Worm (Caenorhabditis elegans) whole organism, L1 larva: ENCODE data around the gene cdl-1.

Source experiments
- C04F5.9 ChIP-seq: sonication (generic microtip); optimal IDR thresholded peaks from 2 replicates; lab custom pipeline; 2016; ENCODE audit warnings: missing genetic modification characterization, missing compliant biosample characterization
- C34B4.2 ChIP-seq: sonication (generic microtip); optimal IDR thresholded peaks from 2 replicates; lab custom pipeline; 2017; ENCODE audit warnings: mild to moderate bottlenecking, missing genetic modification characterization, missing compliant biosample characterization
- F16B12.6 ChIP-seq: fragments of 150-350 bp; optimal IDR thresholded peaks from 2 replicates; lab custom pipeline; 2014; ENCODE audit warnings: missing biosample characterization, missing genetic modification characterization
- Y116A8C.19 ChIP-seq: sonication (generic microtip); optimal IDR thresholded peaks from 2 replicates; lab custom pipeline; 2016; ENCODE audit warnings: missing compliant biosample characterization, missing genetic modification characterization, borderline replicate concordance
- aha-1 ChIP-seq: fragments of 150-350 bp; optimal IDR thresholded peaks from 2 replicates; lab custom pipeline; 2014; ENCODE audit warnings: missing biosample characterization, missing genetic modification characterization
- alr-1 ChIP-seq: fragments of 200-800 bp; sonication (Bioruptor generic); optimal IDR thresholded peaks from 2 replicates; lab custom pipeline; 2018; ENCODE audit warnings: borderline replicate concordance, mild to moderate bottlenecking, missing genetic modification characterization, missing compliant biosample characterization
- aly-2 ChIP-seq: fragments of 150-350 bp; optimal IDR thresholded peaks from 2 replicates; lab custom pipeline; 2014; ENCODE audit warnings: missing biosample characterization, missing genetic modification characterization
- ama-1 ChIP-seq: fragments of 150-350 bp; optimal IDR thresholded peaks from 2 replicates; lab custom pipeline; 2014
- ceh-63 ChIP-seq: fragments of 200-800 bp; sonication (Bioruptor generic); optimal IDR thresholded peaks from 2 replicates; lab custom pipeline; 2018; ENCODE audit warnings: mild to moderate bottlenecking, missing genetic modification characterization, missing compliant biosample characterization
- ceh-8 ChIP-seq: fragments of 200-800 bp; sonication (Bioruptor generic); optimal IDR thresholded peaks from 2 replicates; lab custom pipeline; 2018; ENCODE audit warnings: mild to moderate bottlenecking, missing genetic modification characterization, moderate library complexity, missing compliant biosample characterization
- ceh-88 ChIP-seq: fragments of 200-800 bp; sonication (Bioruptor generic); IDR thresholded peaks from 2 replicates; pipeline ENCODE4 v1.3.6; 2022; ENCODE audit warnings: missing genetic modification characterization, missing compliant biosample characterization
- ces-1 ChIP-seq: fragments of 150-350 bp; optimal IDR thresholded peaks from 2 replicates; lab custom pipeline; 2014; ENCODE audit warnings: missing biosample characterization, missing genetic modification reagents, missing genetic modification characterization
- dsc-1 ChIP-seq: sonication (generic microtip); optimal IDR thresholded peaks from 2 replicates; lab custom pipeline; 2016; ENCODE audit warnings: mild to moderate bottlenecking, missing genetic modification characterization, missing compliant biosample characterization
- ets-5 ChIP-seq: fragments of 200-800 bp; sonication (Bioruptor generic); IDR thresholded peaks from 2 replicates; pipeline ENCODE4 v1.3.6; 2022; ENCODE audit warnings: missing genetic modification characterization, missing compliant biosample characterization
- fkh-10 ChIP-seq: sonication (generic microtip); optimal IDR thresholded peaks from 2 replicates; lab custom pipeline; 2017; ENCODE audit warnings: missing biosample characterization, missing genetic modification reagents, missing genetic modification characterization
- fkh-4 ChIP-seq: sonication (generic microtip); optimal IDR thresholded peaks from 2 replicates; lab custom pipeline; 2016; ENCODE audit warnings: missing compliant biosample characterization, missing genetic modification characterization, borderline replicate concordance
- fkh-8 ChIP-seq: sonication (generic microtip); optimal IDR thresholded peaks from 2 replicates; lab custom pipeline; 2016; ENCODE audit warnings: mild to moderate bottlenecking, missing genetic modification characterization, missing compliant biosample characterization
- grh-1 ChIP-seq: fragments of 200-800 bp; sonication (Bioruptor generic); IDR thresholded peaks from 2 replicates; pipeline ENCODE4 v1.3.6; 2022; ENCODE audit warnings: missing genetic modification reagents, missing genetic modification characterization, missing compliant biosample characterization
- hlh-4 ChIP-seq: sonication (generic microtip); optimal IDR thresholded peaks from 2 replicates; lab custom pipeline; 2016; ENCODE audit warnings: mild to moderate bottlenecking, missing genetic modification characterization, missing compliant biosample characterization
- hpl-2 ChIP-seq: fragments of 150-350 bp; optimal IDR thresholded peaks from 2 replicates; lab custom pipeline; 2014; ENCODE audit warnings: missing biosample characterization, missing genetic modification reagents, missing genetic modification characterization
- lin-13 ChIP-seq: fragments of 150-350 bp; optimal IDR thresholded peaks from 2 replicates; lab custom pipeline; 2014; ENCODE audit warnings: missing biosample characterization, missing genetic modification reagents, missing genetic modification characterization
- lin-39 ChIP-seq: fragments of 150-350 bp; optimal IDR thresholded peaks from 2 replicates; lab custom pipeline; 2014; ENCODE audit warnings: missing biosample characterization, missing genetic modification reagents, missing genetic modification characterization
- mab-9 ChIP-seq: fragments of 200-800 bp; sonication (Bioruptor generic); IDR thresholded peaks from 2 replicates; pipeline ENCODE4 v1.3.6; 2022; ENCODE audit warnings: missing genetic modification reagents, missing genetic modification characterization, missing compliant biosample characterization
- mdl-1 ChIP-seq, 2 experiments: fragments of 150-350 bp; optimal IDR thresholded peaks; 2 replicates each; lab custom pipeline; 2014 to 2017; ENCODE audit warnings: missing biosample characterization in 2 of 2, missing genetic modification characterization in 2 of 2, inconsistent platforms in 1 of 2
- mep-1 ChIP-seq: fragments of 150-350 bp; optimal IDR thresholded peaks from 2 replicates; lab custom pipeline; 2014; ENCODE audit warnings: missing biosample characterization, missing genetic modification characterization
- nhr-11 ChIP-seq: fragments of 150-350 bp; optimal IDR thresholded peaks from 2 replicates; lab custom pipeline; 2014; ENCODE audit warnings: missing biosample characterization, missing genetic modification characterization
- nhr-12 ChIP-seq: sonication (generic microtip); optimal IDR thresholded peaks from 2 replicates; lab custom pipeline; 2017; ENCODE audit warnings: missing biosample characterization, missing genetic modification characterization
- nhr-237 ChIP-seq: fragments of 150-350 bp; optimal IDR thresholded peaks from 2 replicates; lab custom pipeline; 2014; ENCODE audit warnings: missing biosample characterization, missing genetic modification characterization
- nhr-47 ChIP-seq: sonication (generic microtip); optimal IDR thresholded peaks from 2 replicates; lab custom pipeline; 2016; ENCODE audit warnings: mild to moderate bottlenecking, missing genetic modification characterization, moderate library complexity, missing compliant biosample characterization
- nhr-71 ChIP-seq: sonication (generic microtip); optimal IDR thresholded peaks from 2 replicates; lab custom pipeline; 2016; ENCODE audit warnings: mild to moderate bottlenecking, missing genetic modification characterization, moderate library complexity, missing compliant biosample characterization
- nhr-76 ChIP-seq: sonication (generic microtip); optimal IDR thresholded peaks from 2 replicates; lab custom pipeline; 2017; ENCODE audit warnings: missing biosample characterization, missing genetic modification characterization
- nhr-77 ChIP-seq: fragments of 150-350 bp; optimal IDR thresholded peaks from 2 replicates; lab custom pipeline; 2014; ENCODE audit warnings: missing biosample characterization, missing genetic modification characterization
- nhr-84 ChIP-seq: sonication (generic microtip); optimal IDR thresholded peaks from 2 replicates; lab custom pipeline; 2017; ENCODE audit warnings: missing biosample characterization, missing genetic modification characterization
- pag-3 ChIP-seq: sonication (generic microtip); optimal IDR thresholded peaks from 2 replicates; lab custom pipeline; 2017; ENCODE audit warnings: missing genetic modification characterization, mild to moderate bottlenecking, missing compliant biosample characterization, antibody characterized with exemption, borderline replicate concordance; ENCODE audit not compliant: insufficient read depth
- rnt-1 ChIP-seq: sonication (generic microtip); optimal IDR thresholded peaks from 2 replicates; lab custom pipeline; 2016; ENCODE audit warnings: mild to moderate bottlenecking, missing genetic modification characterization, moderate library complexity, missing compliant biosample characterization
- skn-1 ChIP-seq: fragments of 150-350 bp; optimal IDR thresholded peaks from 2 replicates; lab custom pipeline; 2014; ENCODE audit warnings: missing biosample characterization, missing genetic modification characterization
- snu-23 ChIP-seq: sonication (generic microtip); optimal IDR thresholded peaks from 2 replicates; lab custom pipeline; 2016; ENCODE audit warnings: missing genetic modification characterization, missing compliant biosample characterization
- tlp-1 ChIP-seq: fragments of 150-350 bp; optimal IDR thresholded peaks from 2 replicates; lab custom pipeline; 2014; ENCODE audit warnings: missing biosample characterization, missing genetic modification characterization
- unc-130 ChIP-seq: fragments of 150-350 bp; optimal IDR thresholded peaks from 2 replicates; lab custom pipeline; 2017; ENCODE audit warnings: missing biosample characterization, missing genetic modification characterization, inconsistent platforms
- unc-30 ChIP-seq: sonication (generic microtip); optimal IDR thresholded peaks from 2 replicates; lab custom pipeline; 2017; ENCODE audit warnings: missing biosample characterization, missing genetic modification characterization
- unc-62 ChIP-seq: fragments of 150-350 bp; optimal IDR thresholded peaks from 2 replicates; lab custom pipeline; 2014; ENCODE audit warnings: missing biosample characterization, missing genetic modification reagents, missing genetic modification characterization
- unc-86 ChIP-seq: sonication (generic microtip); optimal IDR thresholded peaks from 2 replicates; lab custom pipeline; 2016; ENCODE audit warnings: missing genetic modification characterization, missing compliant biosample characterization
- unc-98 ChIP-seq: fragments of 200-800 bp; sonication (Bioruptor generic); IDR thresholded peaks from 2 replicates; pipeline ENCODE4 v1.3.6; 2022; ENCODE audit warnings: missing genetic modification characterization, missing compliant biosample characterization
- vab-15 ChIP-seq: sonication (generic microtip); optimal IDR thresholded peaks from 2 replicates; lab custom pipeline; 2017; ENCODE audit warnings: missing genotype, mild to moderate bottlenecking, missing genetic modification characterization, missing compliant biosample characterization
- zip-4 ChIP-seq: fragments of 200-800 bp; sonication (Bioruptor generic); optimal IDR thresholded peaks from 2 replicates; lab custom pipeline; 2018; ENCODE audit warnings: mild to moderate bottlenecking, missing genetic modification characterization, moderate library complexity, missing compliant biosample characterization
- ztf-11 ChIP-seq, 2 experiments: sonication (generic microtip); optimal IDR thresholded peaks; 2 replicates each; lab custom pipeline; 2016 to 2017; ENCODE audit warnings: missing genetic modification characterization in 2 of 2, missing biosample characterization in 1 of 2, missing compliant biosample characterization in 1 of 2
- ztf-4 ChIP-seq: fragments of 150-350 bp; optimal IDR thresholded peaks from 2 replicates; lab custom pipeline; 2014; ENCODE audit warnings: missing biosample characterization, missing genetic modification characterization

The cdl-1 gene

ce11 chrII:10792611-10793010 lies 7.4 kb downstream of the cdl-1 start:
- no peak for TF ChIP-seq lin-13 (GFP tag; lab: Kevin White, UChicago)
- TF ChIP-seq tlp-1 (tag; lab: Kevin White, UChicago) = no peak
- no peak for TF ChIP-seq pag-3 (tag; lab: Kevin White, UChicago)
- TF ChIP-seq rnt-1 (tag; lab: Kevin White, UChicago) = no peak
- TF ChIP-seq unc-30 (tag; lab: Kevin White, UChicago) = no peak
- no peak for TF ChIP-seq unc-86 (tag; lab: Kevin White, UChicago)
- TF ChIP-seq nhr-77 = no peak
- no peak for TF ChIP-seq unc-98 (GFP tag; lab: Robert Waterston, UW)
- TF ChIP-seq C34B4.2 = no peak
- no peak for TF ChIP-seq C04F5.9 (tag; lab: Kevin White, UChicago)
- TF ChIP-seq nhr-71 (tag; lab: Kevin White, UChicago) = no peak
- TF ChIP-seq fkh-10 (GFP tag; lab: Kevin White, UChicago) = no peak
- no peak for TF ChIP-seq nhr-237
- TF ChIP-seq nhr-47 (tag; lab: Kevin White, UChicago) = no peak
- no peak for TF ChIP-seq skn-1
- TF ChIP-seq hlh-4 (tag; lab: Kevin White, UChicago) = no peak

- no peak for TF ChIP-seq unc-130
- TF ChIP-seq alr-1 (tag; lab: Kevin White, UChicago) = no peak
- no peak for TF ChIP-seq ceh-8
- no peak for TF ChIP-seq mdl-1 (tag; optimal IDR thresholded peaks at IDR 0.05; lab: Kevin White, UChicago)
- TF ChIP-seq fkh-4 (tag; lab: Kevin White, UChicago) = no peak
- TF ChIP-seq, all 84 proteins: peak for 0
These were observed 8.1 kb downstream of the cdl-1 start, which contains the start of gene vps-11 for ce11 chrII:10793393-10793792. Gene vps-11, minus strand, starts transcription at chrII:10793493.

ce11 chrII:10796194-10796593 lies 10.9 kb downstream of the cdl-1 start, which contains the start of gene set-14:
Gene set-14, minus strand, starts transcription at chrII:10796294.
- no peak for TF ChIP-seq ces-1 (GFP tag; lab: Kevin White, UChicago)
- TF ChIP-seq aly-2 = no peak
- TF ChIP-seq unc-130 = no peak
- TF ChIP-seq ets-5 (GFP tag; lab: Robert Waterston, UW) = no peak
- no peak for TF ChIP-seq snu-23 (GFP tag; lab: Kevin White, UChicago)
- no peak for TF ChIP-seq zip-4 (GFP tag; lab: Kevin White, UChicago)
- TF ChIP-seq unc-30 (tag; lab: Kevin White, UChicago) = no peak
- no peak for TF ChIP-seq nhr-77
- no peak for TF ChIP-seq nhr-11 (tag; lab: Kevin White, UChicago)
- TF ChIP-seq grh-1 (GFP tag; lab: Robert Waterston, UW) = no peak
- no peak for TF ChIP-seq F16B12.6 (tag; lab: Kevin White, UChicago)
- no peak for TF ChIP-seq fkh-4 (tag; lab: Kevin White, UChicago)
- TF ChIP-seq nhr-12 = no peak
- TF ChIP-seq hpl-2 (GFP tag; lab: Kevin White, UChicago) = no peak
- no peak for TF ChIP-seq vab-15 (tag; lab: Kevin White, UChicago)
- no peak for TF ChIP-seq lin-13 (GFP tag; lab: Kevin White, UChicago)
- no peak for TF ChIP-seq aha-1
- no peak for TF ChIP-seq C34B4.2

ce11 chrII:10798429-10798893 lies 13.2 kb downstream of the cdl-1 start, which contains the start of gene npp-19:
Gene npp-19, minus strand, starts transcription at chrII:10798479.
- TF ChIP-seq unc-130 (peak; percentile 34), ztf-4 (no peak), C34B4.2 (no peak), nhr-84 (tag; lab: Kevin White, UChicago) (no peak), dsc-1 (tag; lab: Kevin White, UChicago) (peak; percentile 58), fkh-8 (tag; lab: Kevin White, UChicago) (no peak), ceh-63 (GFP tag; lab: Kevin White, UChicago) (no peak), fkh-10 (GFP tag; lab: Kevin White, UChicago) (no peak), lin-39 (tag; lab: Kevin White, UChicago) (peak; percentile 27), mep-1 (tag; lab: Kevin White, UChicago) (peak; percentile 84), ztf-11 (tag; optimal IDR thresholded peaks at IDR 0.05; lab: Kevin White, UChicago) (no peak), aha-1 (no peak), ama-1 (lab: Kevin White, UChicago) (peak; percentile 6), Y116A8C.19 (no peak), nhr-76 (no peak), nhr-12 (no peak), rnt-1 (tag; lab: Kevin White, UChicago) (peak; percentile 81), snu-23 (GFP tag; lab: Kevin White, UChicago) (peak; percentile 83), vab-15 (tag; lab: Kevin White, UChicago) (no peak), ceh-88 (GFP tag; lab: Robert Waterston, UW) (no peak), zip-4 (GFP tag; lab: Kevin White, UChicago) (no peak), mab-9 (no peak), hlh-4 (tag; lab: Kevin White, UChicago) (no peak), unc-62 (GFP tag; lab: Kevin White, UChicago) (no peak)
